Worm (Caenorhabditis elegans) whole organism, midembryonic: ENCODE results near the gene C42D4.3.

Source experiments
- T22C8.4 ChIP-seq: fragments of 200-800 bp; sonication (Bioruptor generic); IDR thresholded peaks from 2 replicates; pipeline ENCODE4 v1.3.6; 2022; ENCODE audit warnings: missing genetic modification characterization, missing compliant biosample characterization
- cog-1 ChIP-seq: sonication (generic microtip); optimal IDR thresholded peaks from 2 replicates; lab custom pipeline; 2016; ENCODE audit warnings: missing genetic modification characterization, missing compliant biosample characterization
- flt-1 ChIP-seq: fragments of 200-800 bp; sonication (Bioruptor generic); IDR thresholded peaks from 2 replicates; pipeline ENCODE4 v1.3.6; 2022; ENCODE audit warnings: missing genetic modification characterization, missing compliant biosample characterization
- klf-2 ChIP-seq: fragments of 200-800 bp; sonication (Bioruptor generic); conservative IDR thresholded peaks from 2 replicates; pipeline ENCODE4 v1.3.6; 2022; ENCODE audit warnings: missing genetic modification reagents, missing genetic modification characterization, missing compliant biosample characterization
- med-1 ChIP-seq: sonication (generic microtip); optimal IDR thresholded peaks from 2 replicates; lab custom pipeline; 2017; ENCODE audit warnings: missing genetic modification characterization, mild to moderate bottlenecking, missing compliant biosample characterization, antibody characterized with exemption, missing genetic modification reagents; ENCODE audit not compliant: insufficient read depth
- ref-1 ChIP-seq: fragments of 200-800 bp; sonication (Bioruptor generic); conservative IDR thresholded peaks from 2 replicates; pipeline ENCODE4 v1.3.6; 2022; ENCODE audit warnings: missing genetic modification reagents, missing genetic modification characterization, missing compliant biosample characterization
- tab-1 ChIP-seq: fragments of 200-800 bp; sonication (Bioruptor generic); IDR thresholded peaks from 2 replicates; pipeline ENCODE4 v1.3.6; 2022; ENCODE audit warnings: missing genetic modification characterization, missing compliant biosample characterization
- ztf-23 ChIP-seq: fragments of 200-800 bp; sonication (Bioruptor generic); IDR thresholded peaks from 2 replicates; pipeline ENCODE4 v1.3.6; 2022; ENCODE audit warnings: missing genetic modification reagents, missing genetic modification characterization, missing compliant biosample characterization
- ztf-29 ChIP-seq: fragments of 200-800 bp; sonication (Bioruptor generic); IDR thresholded peaks from 2 replicates; pipeline ENCODE4 v1.3.6; 2022; ENCODE audit warnings: missing genetic modification reagents, missing genetic modification characterization, missing compliant biosample characterization

The C42D4.3 gene

DNA sequence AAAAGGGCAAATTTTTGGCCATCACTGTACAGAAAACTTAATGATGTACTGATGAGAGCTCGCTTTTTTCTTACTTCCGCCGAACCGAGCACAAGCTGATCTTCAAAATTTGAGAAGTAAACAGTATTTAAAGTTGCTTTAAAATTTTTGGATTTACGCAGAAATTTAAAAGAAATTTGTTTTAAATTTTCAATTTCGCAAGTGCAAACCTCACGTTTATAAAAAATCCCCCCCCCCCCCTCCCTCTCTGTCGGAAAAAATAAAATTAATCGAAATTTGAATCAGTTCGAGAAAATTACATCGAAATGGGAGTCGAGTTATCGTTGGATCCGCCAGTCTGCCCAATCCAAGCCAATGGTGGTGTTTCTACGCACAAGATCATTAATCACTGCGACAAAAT, 25.7 kb upstream of the C42D4.3 start, which contains the start of gene C34D4.3:
Gene C34D4.3 (plus strand): TSS at position 301 of the 400 bp plus-strand sequence.
- TF ChIP-seq ztf-23 (GFP tag; lab: Robert Waterston, UW), result no peak
- TF ChIP-seq med-1 (GFP tag; lab: Kevin White, UChicago), result no peak
- no peak for TF ChIP-seq ref-1 (GFP tag; lab: Robert Waterston, UW)

DNA sequence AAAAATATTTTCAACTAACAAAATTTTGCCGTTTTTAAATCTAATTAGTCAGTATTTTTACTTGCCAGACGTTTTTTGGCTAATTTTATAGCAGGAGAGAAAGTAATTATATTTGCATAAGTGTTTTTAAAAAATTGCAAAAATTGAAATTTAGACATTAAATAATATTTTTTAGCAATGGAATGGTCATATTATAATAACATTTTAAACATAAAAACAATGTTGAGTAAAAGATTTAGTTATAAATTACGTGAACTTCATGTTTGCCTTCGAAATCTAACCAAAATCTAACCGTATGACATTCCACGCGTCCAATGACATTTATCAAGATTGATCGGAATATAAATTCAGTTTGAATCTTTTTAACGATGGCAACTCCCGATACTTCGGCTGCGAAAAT, 24.7 kb upstream of the C42D4.3 start, which contains the start of gene C34D4.2:
Gene C34D4.2 (plus strand): TSS at position 301 of the 400 bp plus-strand sequence.
- TF ChIP-seq ztf-23 (GFP tag; lab: Robert Waterston, UW) (no peak), flt-1 (GFP tag; lab: Robert Waterston, UW) (no peak)

DNA sequence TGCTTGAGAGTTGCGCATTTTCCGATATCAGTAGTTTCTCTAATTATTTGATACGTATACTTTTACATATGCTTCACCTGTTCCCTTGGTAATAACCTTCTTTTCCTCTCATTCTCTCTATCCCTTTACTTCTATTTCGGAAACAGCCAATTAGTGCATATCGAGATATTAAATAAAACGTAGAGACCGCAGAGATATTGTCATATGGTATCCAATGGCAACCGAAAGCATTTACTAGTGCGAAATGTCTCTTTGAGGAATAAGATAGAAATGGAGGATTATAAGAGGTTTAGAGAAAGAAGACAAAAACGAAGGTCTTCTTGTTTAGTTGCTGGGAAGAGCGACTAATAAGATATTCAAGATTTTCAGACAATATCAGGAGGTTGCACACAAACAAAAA, 22.7 kb upstream of the C42D4.3 start, which contains the start of gene maph-9:
Gene maph-9 (plus strand): TSS at position 273 of the 400 bp plus-strand sequence.
- TF ChIP-seq ztf-23 (GFP tag; lab: Robert Waterston, UW) (no peak), T22C8.4 (no peak), ztf-29 (GFP tag; lab: Robert Waterston, UW) (no peak), klf-2 (no peak), cog-1 (tag; lab: Kevin White, UChicago) (no peak), ref-1 (GFP tag; lab: Robert Waterston, UW) (no peak), flt-1 (GFP tag; lab: Robert Waterston, UW) (no peak), tab-1 (GFP tag; lab: Robert Waterston, UW) (no peak), med-1 (GFP tag; lab: Kevin White, UChicago) (no peak)

DNA sequence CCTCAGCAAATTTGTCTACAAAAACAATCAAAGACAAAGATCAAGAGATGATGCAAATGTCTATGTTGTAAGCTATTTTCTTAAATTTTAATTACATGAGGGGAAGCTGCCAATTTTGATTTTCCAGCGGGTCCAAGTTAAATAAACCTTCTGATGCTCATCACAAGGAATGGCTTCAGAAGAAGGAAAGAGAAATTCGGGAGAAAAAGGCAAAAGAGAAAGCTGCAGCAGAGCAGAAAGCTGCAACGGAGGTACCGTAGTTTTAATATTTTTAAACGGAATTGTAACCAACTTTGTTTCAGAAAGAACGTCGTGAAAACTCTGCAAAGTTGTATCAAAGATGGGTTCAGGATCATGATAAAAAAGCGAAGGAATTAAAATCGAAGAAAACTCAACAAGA, 20.9 kb upstream of the C42D4.3 start:
- no peak for TF ChIP-seq ztf-23 (GFP tag; lab: Robert Waterston, UW)
- no peak for TF ChIP-seq ref-1 (GFP tag; lab: Robert Waterston, UW)
- TF ChIP-seq flt-1 (GFP tag; lab: Robert Waterston, UW), result no peak
- TF ChIP-seq tab-1 (GFP tag; lab: Robert Waterston, UW), result no peak
- TF ChIP-seq klf-2, result no peak
- TF ChIP-seq med-1 (GFP tag; lab: Kevin White, UChicago), result no peak
- no peak for TF ChIP-seq cog-1 (tag; lab: Kevin White, UChicago)
- no peak for TF ChIP-seq ztf-29 (GFP tag; lab: Robert Waterston, UW)
- TF ChIP-seq T22C8.4, result no peak

DNA sequence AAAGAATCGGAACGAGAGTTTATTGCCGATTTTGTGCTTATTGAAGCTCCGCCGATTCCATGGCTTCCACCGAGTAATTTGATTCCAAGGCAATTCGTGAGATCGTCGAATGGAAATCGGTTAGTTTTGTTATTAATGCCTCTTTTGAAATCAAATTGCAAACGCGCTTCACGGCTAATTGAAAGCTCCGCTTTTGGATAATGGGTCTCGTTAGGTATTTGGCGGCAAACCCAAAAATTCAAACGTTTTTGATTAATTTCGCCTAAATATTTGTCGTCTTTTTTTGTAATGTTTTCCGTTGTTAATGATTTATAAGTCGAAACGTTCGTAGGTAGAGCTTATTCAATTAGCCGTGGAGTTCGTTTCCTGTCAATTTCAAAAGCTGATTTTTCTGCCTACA, 19.5 kb upstream of the C42D4.3 start:
- TF ChIP-seq med-1 (GFP tag; lab: Kevin White, UChicago) (no peak), T22C8.4 (no peak), cog-1 (tag; lab: Kevin White, UChicago) (no peak), klf-2 (no peak), tab-1 (GFP tag; lab: Robert Waterston, UW) (no peak), ztf-29 (GFP tag; lab: Robert Waterston, UW) (no peak), ref-1 (GFP tag; lab: Robert Waterston, UW) (no peak), ztf-23 (GFP tag; lab: Robert Waterston, UW) (no peak), flt-1 (GFP tag; lab: Robert Waterston, UW) (no peak)

DNA sequence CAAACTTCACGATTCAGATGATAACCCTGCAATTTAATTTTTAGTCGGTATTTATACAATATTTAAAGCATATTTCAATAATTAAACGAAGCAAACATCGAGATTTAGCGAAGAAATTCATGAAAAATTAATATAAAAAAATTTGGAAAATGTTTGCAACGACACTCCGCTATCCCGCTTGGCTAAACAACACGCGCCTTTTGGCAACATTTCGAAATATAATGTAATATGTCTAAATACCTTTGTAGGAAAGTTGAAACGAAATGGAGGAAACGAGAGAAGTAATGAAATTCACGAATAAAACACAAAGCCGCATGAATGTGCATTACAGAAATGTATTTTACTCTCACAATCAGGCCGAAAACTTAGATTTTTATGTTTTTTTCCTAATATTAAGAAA, 13.3 kb upstream of the C42D4.3 start, which contains the start of gene rpc-1:
Gene rpc-1 (minus strand): TSS at position 26 of the 400 bp plus-strand sequence.
- TF ChIP-seq ref-1 (GFP tag; lab: Robert Waterston, UW), result no peak
- no peak for TF ChIP-seq ztf-29 (GFP tag; lab: Robert Waterston, UW)
- no peak for TF ChIP-seq med-1 (GFP tag; lab: Kevin White, UChicago)
- TF ChIP-seq tab-1 (GFP tag; lab: Robert Waterston, UW), result no peak
- TF ChIP-seq ztf-23 (GFP tag; lab: Robert Waterston, UW), result no peak
- no peak for TF ChIP-seq flt-1 (GFP tag; lab: Robert Waterston, UW)
- TF ChIP-seq cog-1 (tag; lab: Kevin White, UChicago), result no peak
- TF ChIP-seq klf-2, result no peak
- no peak for TF ChIP-seq T22C8.4

DNA sequence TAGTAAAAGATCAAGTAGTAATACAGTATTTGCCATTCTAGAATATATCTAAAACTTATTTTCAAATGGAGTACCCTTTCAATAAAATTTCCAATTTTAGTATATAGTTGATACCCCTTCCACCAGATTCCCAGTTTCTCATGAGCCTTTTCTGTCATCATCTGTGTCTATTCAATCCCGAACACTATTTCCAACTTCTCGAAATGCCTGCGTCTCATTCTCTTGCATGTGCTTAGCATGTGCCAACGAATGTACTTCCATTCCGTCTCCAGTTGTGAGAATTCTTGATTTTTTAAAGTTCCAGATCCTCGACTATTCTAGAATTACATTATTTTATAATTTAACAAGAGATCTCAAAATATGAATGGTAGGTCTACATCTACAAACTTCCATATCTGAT, 12.5 kb upstream of the C42D4.3 start, which contains the start of gene C42D4.18:
Gene C42D4.18 (plus strand): TSS at position 231 of the 400 bp plus-strand sequence.
- TF ChIP-seq cog-1 (tag; lab: Kevin White, UChicago) (no peak), ztf-23 (GFP tag; lab: Robert Waterston, UW) (no peak), klf-2 (no peak), T22C8.4 (no peak), tab-1 (GFP tag; lab: Robert Waterston, UW) (no peak), ref-1 (GFP tag; lab: Robert Waterston, UW) (no peak), ztf-29 (GFP tag; lab: Robert Waterston, UW) (no peak), flt-1 (GFP tag; lab: Robert Waterston, UW) (no peak), med-1 (GFP tag; lab: Kevin White, UChicago) (no peak)

DNA sequence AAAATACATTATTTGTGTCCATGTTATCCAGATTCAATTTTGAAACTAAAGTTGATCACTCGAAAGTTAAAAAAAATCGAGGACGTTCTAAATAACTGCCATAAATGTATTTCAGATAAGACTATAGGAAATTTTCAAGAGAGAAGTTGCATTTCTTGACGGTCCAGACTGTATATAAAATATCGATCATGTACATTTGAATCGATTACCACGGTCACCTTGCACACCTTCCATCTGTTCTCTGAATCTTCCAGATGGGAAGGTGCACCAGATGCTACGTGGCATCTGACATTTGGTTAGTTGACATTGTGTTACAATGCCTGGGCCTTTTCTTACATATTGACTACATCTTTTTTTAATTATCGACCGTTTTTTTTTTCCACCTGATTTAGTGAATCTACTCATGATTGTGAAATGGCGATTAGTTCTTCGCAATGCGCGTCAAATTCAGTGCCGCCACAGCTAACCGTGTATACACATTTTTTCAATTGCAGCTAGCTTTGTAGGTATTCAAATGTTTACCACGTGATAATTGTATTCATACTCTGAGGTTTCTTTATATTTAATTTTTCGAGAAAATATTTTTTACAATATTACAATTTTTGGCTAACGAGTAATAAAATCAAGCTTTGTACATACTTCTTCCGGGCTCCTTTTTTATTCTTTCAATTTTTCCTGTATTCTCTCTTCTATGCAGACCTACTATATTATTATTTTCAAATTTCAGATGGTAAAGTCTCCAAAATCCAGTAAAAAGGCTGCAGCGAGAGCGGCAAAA, 10.9 kb upstream of the C42D4.3 start, which contains the start of gene skr-16:
Gene skr-16 (plus strand): TSS at position 728 of the 778 bp plus-strand sequence.
- TF ChIP-seq ztf-23 (GFP tag; lab: Robert Waterston, UW), result no peak
- TF ChIP-seq med-1 (GFP tag; lab: Kevin White, UChicago), result no peak

DNA sequence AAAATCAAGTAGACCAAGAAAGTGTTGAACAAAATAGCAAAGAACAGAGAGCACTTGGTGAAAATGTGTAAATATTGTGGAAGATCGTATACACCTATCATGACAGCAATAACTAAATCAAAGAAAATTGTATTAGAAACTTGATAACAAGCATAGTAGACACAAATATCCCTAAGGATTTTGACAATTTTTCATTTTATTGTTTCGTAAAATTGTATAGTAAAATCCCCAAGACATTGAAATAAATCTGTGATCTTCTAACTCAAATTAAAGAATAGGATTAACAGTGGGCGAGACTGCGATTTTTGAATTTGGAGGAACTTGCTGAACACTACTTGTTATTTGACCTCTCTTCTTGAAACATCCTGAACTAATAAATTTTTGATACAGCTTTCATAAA, 7.8 kb upstream of the C42D4.3 start, which contains the start of gene str-220:
Gene str-220 (minus strand): TSS at position 101 of the 400 bp plus-strand sequence.
- TF ChIP-seq T22C8.4 (no peak), cog-1 (tag; lab: Kevin White, UChicago) (no peak), ref-1 (GFP tag; lab: Robert Waterston, UW) (no peak), ztf-23 (GFP tag; lab: Robert Waterston, UW) (no peak), ztf-29 (GFP tag; lab: Robert Waterston, UW) (no peak), tab-1 (GFP tag; lab: Robert Waterston, UW) (no peak), flt-1 (GFP tag; lab: Robert Waterston, UW) (no peak), med-1 (GFP tag; lab: Kevin White, UChicago) (no peak), klf-2 (no peak)
